Fruit fly (Drosophila melanogaster): ENCODE results near the gene Rpn13R.

The Rpn13R gene

dm6 chrX:5085964-5086707 lies 45.6 kb upstream of the Rpn13R start (continued):
- TF ChIP-seq trh (GFP tag; optimal IDR thresholded peaks at IDR 0.05) (no peak), crol (GFP tag; IDR thresholded peaks at IDR 0.05) (0 out of 2 replicates have a peak, but pooled peaks have one; percentile 2), Sry-δ (GFP tag; optimal IDR thresholded peaks at IDR 0.05) (no peak), fd102C (GFP tag; optimal IDR thresholded peaks at IDR 0.05) (no peak), CG10979 (tag; optimal IDR thresholded peaks at IDR 0.05) (peak; percentile 55), yki (optimal IDR thresholded peaks at IDR 0.05) (peak; percentile 93), caup (GFP tag; optimal IDR thresholded peaks at IDR 0.05; ENCODE audit: severe bottlenecking) (peak; percentile 26), insv (GFP tag; optimal IDR thresholded peaks at IDR 0.05) (peak; percentile 96 to 99), CG6689 (GFP tag; IDR thresholded peaks at IDR 0.05) (peak; percentile 45), Oaz (GFP tag; IDR thresholded peaks at IDR 0.05) (0 out of 2 replicates have a peak, but pooled peaks have one; percentile 9), CG31441 (GFP tag; IDR thresholded peaks at IDR 0.05) (peak; percentile 31; the same call in 1 of the 2 replicates), CG10565 (GFP tag; optimal IDR thresholded peaks at IDR 0.05) (no peak), tgo (GFP tag; IDR thresholded peaks at IDR 0.05) (peak; percentile 32; the same call in 1 of the 3 replicates), BtbVII (GFP tag; optimal IDR thresholded peaks at IDR 0.05) (no peak), danr (GFP tag; IDR thresholded peaks at IDR 0.05) (no peak), Dek (tag; optimal IDR thresholded peaks at IDR 0.05) (peak; percentile 33), ftz-f1 (GFP tag; optimal IDR thresholded peaks at IDR 0.05) (no peak), CG17361 (GFP tag; IDR thresholded peaks at IDR 0.05) (peak; percentile 64; the same call in 2 of the 3 replicates), jumu (GFP tag; optimal IDR thresholded peaks at IDR 0.05) (peak; percentile 26), CG4707 (GFP tag; optimal IDR thresholded peaks at IDR 0.05) (peak; percentile 60), NFAT (GFP tag; IDR thresholded peaks at IDR 0.05) (no peak), pros (GFP tag; optimal IDR thresholded peaks at IDR 0.05) (peak; percentile 35), Blimp-1 (GFP tag; optimal IDR thresholded peaks at IDR 0.05) (peak; percentile 27), Med (GFP tag) (peak; percentile 82), en (GFP tag; optimal IDR thresholded peaks at IDR 0.05) (peak; percentile 12), Sox100B (GFP tag; optimal IDR thresholded peaks at IDR 0.05) (peak; percentile 17), CG12659 (GFP tag; optimal IDR thresholded peaks at IDR 0.05) (peak; percentile 39), D (optimal IDR thresholded peaks at IDR 0.05) (no peak), D (GFP tag; optimal IDR thresholded peaks at IDR 0.05) (peak; percentile 17), CG7839 (tag; optimal IDR thresholded peaks at IDR 0.05) (peak; percentile 48), D19A (tag; optimal IDR thresholded peaks at IDR 0.05) (peak; percentile 31), CG9437 (GFP tag; optimal IDR thresholded peaks at IDR 0.05) (peak; percentile 98), gem (tag; optimal IDR thresholded peaks at IDR 0.05) (peak; percentile 66), ATbp (GFP tag; optimal IDR thresholded peaks at IDR 0.05) (peak; percentile 40), slbo (GFP tag; IDR thresholded peaks at IDR 0.05) (peak; percentile 23; the same call in 1 of the 2 replicates), CG8290 (GFP tag; optimal IDR thresholded peaks at IDR 0.05) (no peak), CG8290 (tag; optimal IDR thresholded peaks at IDR 0.05) (peak in 1 of 2 experiments; percentile 7), CG2120 (GFP tag; optimal IDR thresholded peaks at IDR 0.05) (peak; percentile 41), dan (GFP tag; IDR thresholded peaks at IDR 0.05) (no peak), CG4424 (GFP tag; optimal IDR thresholded peaks at IDR 0.05) (peak; percentile 39), Nf-YC (tag; optimal IDR thresholded peaks at IDR 0.05) (peak; percentile 21), Ssrp (tag; optimal IDR thresholded peaks at IDR 0.05) (peak; percentile 51), CG15601 (tag; optimal IDR thresholded peaks at IDR 0.05) (no peak), Mrtf (GFP tag; IDR thresholded peaks at IDR 0.05) (0 out of 3 replicates have a peak, but pooled peaks have one; percentile 24), Stat92E (GFP tag; optimal IDR thresholded peaks at IDR 0.05) (no peak), oc (tag; optimal IDR thresholded peaks at IDR 0.05) (peak; percentile 13), CG4360 (GFP tag; IDR thresholded peaks at IDR 0.05) (peak; percentile 74), Hr39 (optimal IDR thresholded peaks at IDR 0.05) (no peak), ewg (GFP tag; optimal IDR thresholded peaks at IDR 0.05) (peak; percentile 7), CG11398 (GFP tag; optimal IDR thresholded peaks at IDR 0.05) (no peak)
